Worm (Caenorhabditis elegans) whole organism, mixed stage, embryonic: ENCODE data around the gene T24D8.6.

Experiments
- lin-13 ChIP-seq: fragments of 150-350 bp; optimal IDR thresholded peaks from 2 replicates; lab custom pipeline; 2014; ENCODE audit warnings: missing biosample characterization, missing genetic modification characterization
- lsy-2 ChIP-seq: fragments of 150-350 bp; optimal IDR thresholded peaks from 2 replicates; lab custom pipeline; 2014; ENCODE audit warnings: missing biosample characterization, missing genetic modification characterization
- nhr-2 ChIP-seq: fragments of 150-350 bp; optimal IDR thresholded peaks from 2 replicates; lab custom pipeline; 2014; ENCODE audit warnings: missing biosample characterization, missing genetic modification characterization
- snpc-4 ChIP-seq: fragments of 150-350 bp; optimal IDR thresholded peaks from 2 replicates; lab custom pipeline; 2014; ENCODE audit warnings: missing biosample characterization, missing genetic modification characterization

DNA sequence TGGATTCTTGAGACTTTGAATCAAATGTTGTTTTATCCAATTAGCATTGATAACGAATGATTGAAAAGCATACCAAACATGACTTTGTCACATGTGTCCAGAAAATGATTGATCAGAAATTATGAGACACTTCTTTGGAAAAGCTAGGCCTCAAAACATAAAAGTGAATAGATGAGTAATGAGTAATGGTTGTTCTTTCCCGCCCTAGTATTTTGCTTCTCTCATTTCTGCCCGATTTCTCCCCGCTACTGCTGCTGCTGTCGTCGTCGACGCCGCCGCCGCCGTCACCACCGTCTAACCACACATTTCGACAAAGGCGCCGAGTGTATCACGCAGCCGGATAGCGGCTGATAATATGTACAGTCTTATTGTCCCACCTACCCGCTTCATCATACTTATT is 19.7 kb upstream of the T24D8.6 start, which contains the start of gene F47G3.1:
- TF ChIP-seq lin-13 (tag; lab: Kevin White, UChicago) (no peak), nhr-2 (tag; lab: Kevin White, UChicago) (no peak), lsy-2 (tag; lab: Kevin White, UChicago) (no peak), snpc-4 (tag; lab: Kevin White, UChicago) (no peak)
